Worm (Caenorhabditis elegans): ENCODE measurements around the gene ZK593.3.

The ZK593.3 gene

DNA sequence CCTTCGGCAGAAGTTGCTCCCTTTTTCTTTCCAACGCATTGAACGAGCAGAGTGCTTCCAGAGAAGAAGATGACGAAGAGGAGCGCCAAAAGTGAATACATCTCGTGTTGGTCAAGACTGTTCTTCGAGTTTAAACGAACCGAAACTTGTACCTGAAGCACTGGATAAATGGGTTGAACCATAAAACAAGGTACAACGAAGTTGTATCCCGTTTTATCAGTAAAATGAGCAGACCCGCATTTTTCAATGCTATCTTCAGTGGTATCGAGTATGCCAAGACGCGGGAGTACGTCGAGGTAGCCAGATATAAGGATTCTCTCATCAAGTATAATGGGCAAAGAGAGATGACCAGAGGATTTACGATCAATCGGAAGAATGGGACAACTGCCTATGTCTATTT is 28.2 kb upstream of the ZK593.3 start, which contains the start of gene F13E9.16:
Gene F13E9.16, minus strand, starts transcription at position 101 of the 400 bp plus-strand sequence.
- TF ChIP-seq ztf-11 (tag; optimal IDR thresholded peaks at IDR 0.05) (no peak), snpc-4 (tag; optimal IDR thresholded peaks at IDR 0.05) (no peak), ceh-90 (tag; optimal IDR thresholded peaks at IDR 0.05) (no peak), lin-15B (tag; optimal IDR thresholded peaks at IDR 0.05) (no peak), aly-2 (tag; optimal IDR thresholded peaks at IDR 0.05) (no peak), mdl-1 (tag; optimal IDR thresholded peaks at IDR 0.05) (no peak), hlh-4 (tag; optimal IDR thresholded peaks at IDR 0.05) (no peak), C04F5.9 (tag; optimal IDR thresholded peaks at IDR 0.05) (no peak), alr-1 (tag; optimal IDR thresholded peaks at IDR 0.05; ENCODE audit: borderline replicate concordance) (no peak), jun-1 (tag; optimal IDR thresholded peaks at IDR 0.05) (no peak), fkh-10 (GFP tag; optimal IDR thresholded peaks at IDR 0.05) (no peak), ceh-63 (GFP tag; optimal IDR thresholded peaks at IDR 0.05) (no peak), elt-3 (tag; optimal IDR thresholded peaks at IDR 0.05) (no peak), skn-1 (tag; optimal IDR thresholded peaks at IDR 0.05) (no peak), snu-23 (GFP tag; optimal IDR thresholded peaks at IDR 0.05) (no peak), irx-1 (tag; optimal IDR thresholded peaks at IDR 0.05) (no peak)

DNA sequence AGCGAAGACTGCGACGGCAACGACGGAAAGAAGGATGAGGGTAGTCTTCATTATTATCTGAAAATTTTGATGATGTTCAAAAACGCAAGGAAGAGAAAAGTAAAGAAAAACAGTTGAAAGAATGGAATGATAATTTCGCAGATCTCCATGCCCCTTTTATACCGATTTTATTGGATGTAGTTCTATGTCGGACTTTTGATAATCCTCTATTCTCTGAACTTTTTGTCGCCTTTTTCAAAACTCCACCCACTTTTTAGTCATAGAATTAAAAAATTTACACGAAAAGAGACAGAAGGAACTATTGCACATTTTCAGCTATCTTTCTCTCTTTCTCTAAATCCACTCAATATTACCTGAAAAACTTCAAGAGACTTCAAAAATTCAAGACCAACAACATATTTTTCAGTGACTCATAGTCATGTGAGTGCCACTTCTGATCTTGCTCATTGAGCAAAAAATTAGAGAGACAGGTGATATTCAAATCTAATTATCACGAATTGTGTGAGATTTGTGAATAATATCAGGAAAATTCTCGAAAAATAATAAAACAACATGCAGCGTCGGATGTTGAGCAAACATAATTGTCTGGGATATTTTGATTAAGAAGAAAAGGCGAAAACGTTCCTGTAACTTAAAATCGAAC is 25.5 kb upstream of the ZK593.3 start, which contains the start of gene F13E9.15:
Gene F13E9.15, minus strand, starts transcription at position 51 of the 643 bp plus-strand sequence.
- TF ChIP-seq ets-5 (GFP tag; IDR thresholded peaks at IDR 0.05) = no peak
- no peak for TF ChIP-seq efl-1 (optimal IDR thresholded peaks at IDR 0.05)
- no peak for TF ChIP-seq efl-1 (GFP tag; optimal IDR thresholded peaks at IDR 0.05 in 1 of 2)
- no peak for TF ChIP-seq pax-3 (tag; optimal IDR thresholded peaks at IDR 0.05)
- TF ChIP-seq hlh-4 (tag; optimal IDR thresholded peaks at IDR 0.05) = peak; percentile 96
- TF ChIP-seq nhr-12 (tag; optimal IDR thresholded peaks at IDR 0.05) = no peak
- TF ChIP-seq ztf-11 (tag; optimal IDR thresholded peaks at IDR 0.05) = no peak
- TF ChIP-seq fkh-4 (tag; optimal IDR thresholded peaks at IDR 0.05; ENCODE audit: borderline replicate concordance) = no peak
- peak; percentile 89 for TF ChIP-seq fkh-8 (tag; optimal IDR thresholded peaks at IDR 0.05)
- peak; percentile 71 for TF ChIP-seq nhr-71 (tag; optimal IDR thresholded peaks at IDR 0.05)
- peak; percentile 63 for TF ChIP-seq nhr-47 (tag; optimal IDR thresholded peaks at IDR 0.05)
- no peak for TF ChIP-seq mdl-1 (tag; optimal IDR thresholded peaks at IDR 0.05)
- TF ChIP-seq ceh-8 (GFP tag; optimal IDR thresholded peaks at IDR 0.05) = peak; percentile 70
- TF ChIP-seq nhr-76 (tag; optimal IDR thresholded peaks at IDR 0.05) = no peak
- peak; percentile 10 for TF ChIP-seq fos-1 (tag; optimal IDR thresholded peaks at IDR 0.05)
- TF ChIP-seq ama-1 (optimal IDR thresholded peaks at IDR 0.05) = no peak
- TF ChIP-seq nhr-20 (tag; optimal IDR thresholded peaks at IDR 0.05) = peak; percentile 2
- TF ChIP-seq sup-37 (GFP tag; optimal IDR thresholded peaks at IDR 0.05) = no peak
- TF ChIP-seq efl-3 (GFP tag; optimal IDR thresholded peaks at IDR 0.05) = no peak
- TF ChIP-seq C34B4.2 (tag; optimal IDR thresholded peaks at IDR 0.05) = no peak
- TF ChIP-seq swsn-7 (tag; optimal IDR thresholded peaks at IDR 0.05) = no peak
- no peak for TF ChIP-seq snpc-4 (tag; optimal IDR thresholded peaks at IDR 0.05)
- TF ChIP-seq fkh-10 (GFP tag; optimal IDR thresholded peaks at IDR 0.05) = peak; percentile 17
- TF ChIP-seq nhr-19 (GFP tag; conservative IDR thresholded peaks at IDR 0.05) = no peak
- TF ChIP-seq ceh-90 (tag; optimal IDR thresholded peaks at IDR 0.05) = peak; percentile 36
- no peak for TF ChIP-seq xbp-1 (tag; optimal IDR thresholded peaks at IDR 0.05)
- TF ChIP-seq lsy-2 (tag; optimal IDR thresholded peaks at IDR 0.05) = no peak
- TF ChIP-seq nhr-11 (tag; optimal IDR thresholded peaks at IDR 0.05) = no peak
- no peak for TF ChIP-seq nhr-90 (tag; optimal IDR thresholded peaks at IDR 0.05; ENCODE audit: poor library complexity)

DNA sequence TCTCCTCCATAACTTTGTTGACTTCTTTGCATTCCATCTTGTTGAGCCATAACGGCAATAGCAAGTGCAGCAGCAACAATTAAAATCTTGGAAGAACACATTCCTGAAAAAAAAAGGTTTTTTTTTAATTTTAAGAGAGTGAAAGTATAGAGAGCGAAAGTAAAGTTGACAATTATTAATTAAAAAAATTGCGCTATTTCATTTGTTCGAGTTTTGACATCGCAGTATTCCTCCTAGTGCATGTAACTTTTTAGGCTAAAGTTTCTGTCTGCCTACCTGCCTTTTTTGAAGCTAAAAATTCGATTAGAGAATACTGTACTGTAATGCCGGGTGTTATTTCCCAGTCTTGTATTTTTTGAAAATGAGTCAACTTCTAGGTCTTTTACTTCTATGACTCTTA is 23.5 kb upstream of the ZK593.3 start, which contains the start of gene srlf-12:
Gene srlf-12, minus strand, starts transcription at position 101 of the 400 bp plus-strand sequence.
- TF ChIP-seq nhr-237 (tag; optimal IDR thresholded peaks at IDR 0.05) = no peak
- TF ChIP-seq nhr-76 (tag; optimal IDR thresholded peaks at IDR 0.05) = no peak
- TF ChIP-seq nhr-19 (GFP tag; conservative IDR thresholded peaks at IDR 0.05) = no peak
